Worm (Caenorhabditis elegans) whole organism, young adult: ENCODE measurements around the gene slc-17.5.

Experiments used
- F10E7.11 ChIP-seq: sonication (generic microtip); optimal IDR thresholded peaks from 2 replicates; lab custom pipeline; 2017; ENCODE audit warnings: mild to moderate bottlenecking, missing genetic modification characterization, moderate library complexity, missing compliant biosample characterization
- athp-1 ChIP-seq: sonication (generic microtip); optimal IDR thresholded peaks from 2 replicates; lab custom pipeline; 2017; ENCODE audit warnings: mild to moderate bottlenecking, missing genetic modification characterization, missing compliant biosample characterization
- hsf-1 ChIP-seq: fragments of 200-800 bp; sonication (Bioruptor generic); IDR thresholded peaks from 2 replicates; pipeline ENCODE4 v1.3.6; 2022; ENCODE audit warnings: missing genetic modification reagents, missing genetic modification characterization, missing compliant biosample characterization
- let-607 ChIP-seq, 2 experiments: fragments of 200-800 bp in 1 of 2; sonication (Bioruptor generic) in 1 of 2; sonication (generic microtip) in 1 of 2; optimal IDR thresholded peaks; 2 replicates each; lab custom pipeline; 2016 to 2018; ENCODE audit warnings: mild to moderate bottlenecking in 2 of 2, missing compliant biosample characterization in 2 of 2, missing genetic modification characterization in 2 of 2, moderate library complexity in 2 of 2, missing genotype in 1 of 2
- tbx-9 ChIP-seq: sonication (generic microtip); optimal IDR thresholded peaks from 2 replicates; lab custom pipeline; 2016; ENCODE audit warnings: borderline replicate concordance, missing genetic modification characterization, inconsistent platforms, missing compliant biosample characterization
- unc-130 ChIP-seq: sonication (generic microtip); optimal IDR thresholded peaks from 2 replicates; lab custom pipeline; 2016; ENCODE audit warnings: missing genetic modification reagents, missing genetic modification characterization, missing compliant biosample characterization

DNA sequence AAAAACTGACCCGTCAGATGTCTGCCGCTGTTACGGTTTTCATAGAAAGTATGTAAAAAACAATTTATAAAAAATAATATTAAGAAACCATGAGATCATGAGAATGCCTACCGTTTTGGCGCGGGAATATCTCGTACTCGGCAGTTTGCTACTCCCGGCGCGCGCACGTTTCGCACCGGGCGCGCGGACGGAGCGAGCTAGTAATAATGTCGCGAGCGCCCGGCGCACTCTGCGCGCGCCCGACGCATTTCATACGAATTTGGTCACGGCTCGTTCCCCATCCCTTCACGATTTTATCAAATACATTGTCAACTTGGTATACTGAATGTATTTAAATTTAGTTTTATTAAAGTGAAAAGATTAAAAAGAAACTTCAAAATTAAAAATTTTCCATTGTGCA, 41.2 kb upstream of the slc-17.5 start:
- no peak for TF ChIP-seq tbx-9
- TF ChIP-seq F10E7.11 (tag; lab: Kevin White, UChicago) = no peak
- TF ChIP-seq hsf-1 (GFP tag; lab: Robert Waterston, UW) = no peak
- no peak for TF ChIP-seq unc-130 (GFP tag; lab: Kevin White, UChicago)
- no peak for TF ChIP-seq let-607 (tag; optimal IDR thresholded peaks at IDR 0.05; lab: Kevin White, UChicago)
- TF ChIP-seq athp-1 (tag; lab: Kevin White, UChicago) = no peak
